Worm (Caenorhabditis elegans): Measurements from ENCODE around the gene M01H9.5.
A peak's percentile ranks its signal among the peaks of the same experiment; 100 is the strongest.

Gene M01H9.5

DNA sequence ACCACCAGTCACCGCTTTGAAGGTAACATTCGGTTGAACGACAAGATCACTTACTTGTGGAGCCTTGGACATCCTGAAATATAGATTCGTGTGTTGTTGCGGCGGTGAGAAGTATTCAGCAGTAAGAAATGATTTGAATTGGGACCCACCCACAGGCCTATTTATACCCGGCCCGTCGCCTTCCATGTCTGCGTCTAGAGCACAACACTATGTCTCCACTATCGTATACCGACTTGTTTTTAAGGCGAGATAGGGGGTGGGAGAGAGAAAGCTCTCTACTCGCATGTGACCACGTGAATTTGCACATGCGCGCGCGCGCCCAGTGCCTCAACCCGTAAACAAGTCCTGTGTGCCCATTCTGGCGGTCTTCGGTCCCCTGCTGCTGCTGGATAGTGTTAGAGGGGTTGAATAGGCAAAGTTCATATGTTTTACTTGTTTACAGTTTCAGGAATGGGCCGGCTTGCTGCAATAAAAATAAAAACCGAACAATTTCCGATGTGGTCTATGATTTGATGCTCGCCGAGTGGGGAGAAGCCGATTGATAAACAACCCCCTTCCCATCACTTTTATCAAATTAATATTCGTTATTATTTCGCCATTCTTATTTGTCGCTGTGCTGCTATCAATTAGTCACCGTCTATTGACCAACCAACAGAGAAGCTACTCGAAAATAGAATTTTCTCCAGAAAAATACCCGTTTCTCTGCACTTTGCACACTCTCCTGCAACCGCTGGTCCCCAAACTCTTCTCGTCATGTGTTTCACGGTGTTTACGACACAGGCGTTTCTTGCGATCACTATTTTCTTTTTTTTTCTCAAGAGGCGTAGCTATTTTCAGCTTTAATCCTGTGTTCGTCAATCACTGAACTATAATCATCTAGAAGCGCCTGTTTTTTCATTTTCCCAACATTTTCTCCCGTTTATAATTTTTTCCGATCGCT lies 4.8 kb downstream of the M01H9.5 start (continued):
- TF ChIP-seq lsl-1 (GFP tag; optimal IDR thresholded peaks at IDR 0.05), result peak; percentile 22
- no peak for TF ChIP-seq snpc-3.4 (tag; optimal IDR thresholded peaks at IDR 0.05)
- TF ChIP-seq attf-3 (GFP tag; conservative IDR thresholded peaks at IDR 0.05), result 0 out of 2 replicates have a peak, but pooled peaks have one; percentile 10
- peak; percentile 64 for TF ChIP-seq mcd-1 (GFP tag; IDR thresholded peaks at IDR 0.05)
- TF ChIP-seq F52B5.7 (tag; optimal IDR thresholded peaks at IDR 0.05), result peak; percentile 79
- peak; percentile 8; the same call in 1 of the 2 replicates for TF ChIP-seq ekl-4 (GFP tag; IDR thresholded peaks at IDR 0.05)
- TF ChIP-seq nhr-27 (tag; optimal IDR thresholded peaks at IDR 0.05), result no peak
- TF ChIP-seq madf-10 (tag; optimal IDR thresholded peaks at IDR 0.05), result no peak
- no peak for TF ChIP-seq F37B4.10 (GFP tag; IDR thresholded peaks at IDR 0.05)
- no peak for TF ChIP-seq rpc-1 (optimal IDR thresholded peaks at IDR 0.05)
- TF ChIP-seq rpc-1 (tag; optimal IDR thresholded peaks at IDR 0.05), result no peak
- no peak for TF ChIP-seq B0035.1 (tag; optimal IDR thresholded peaks at IDR 0.05)
- no peak for TF ChIP-seq F55B11.4 (tag; optimal IDR thresholded peaks at IDR 0.05; ENCODE audit: borderline replicate concordance, insufficient read depth)
- no peak for TF ChIP-seq him-1 (tag; optimal IDR thresholded peaks at IDR 0.05)
- no peak for TF ChIP-seq D2030.7 (GFP tag; IDR thresholded peaks at IDR 0.05)
- TF ChIP-seq attf-6 (GFP tag; IDR thresholded peaks at IDR 0.05), result 0 out of 2 replicates have a peak, but pooled peaks have one; percentile 12
- TF ChIP-seq F10E7.11 (tag; optimal IDR thresholded peaks at IDR 0.05), result no peak
- TF ChIP-seq lsy-27 (tag; optimal IDR thresholded peaks at IDR 0.05; ENCODE audit: borderline replicate concordance, insufficient read depth), result no peak
- TF ChIP-seq rcor-1 (GFP tag; IDR thresholded peaks at IDR 0.05), result peak; percentile 29; the same call in 1 of the 2 replicates
- no peak for TF ChIP-seq snpc-1.1 (tag; optimal IDR thresholded peaks at IDR 0.05; ENCODE audit: insufficient read depth)
- 0 out of 2 replicates have a peak, but pooled peaks have one; percentile 43 for TF ChIP-seq ceh-40 (GFP tag; IDR thresholded peaks at IDR 0.05)
- no peak for TF ChIP-seq zim-3 (tag; optimal IDR thresholded peaks at IDR 0.05)
- TF ChIP-seq dox-1 (GFP tag; IDR thresholded peaks at IDR 0.05), result peak; percentile 55
- TF ChIP-seq madf-3 (GFP tag; IDR thresholded peaks at IDR 0.05), result no peak
- peak; percentile 21 for TF ChIP-seq F22D6.2 (tag; optimal IDR thresholded peaks at IDR 0.05)
- TF ChIP-seq F33H1.4 (GFP tag; IDR thresholded peaks at IDR 0.05), result no peak
- TF ChIP-seq nfya-1 (tag; optimal IDR thresholded peaks at IDR 0.05; ENCODE audit: borderline replicate concordance, insufficient read depth), result no peak
- no peak for TF ChIP-seq mes-4 (tag; optimal IDR thresholded peaks at IDR 0.05)
- TF ChIP-seq ceh-100 (GFP tag; IDR thresholded peaks at IDR 0.05), result 0 out of 2 replicates have a peak, but pooled peaks have one; percentile 13
- TF ChIP-seq nhr-120 (GFP tag; IDR thresholded peaks at IDR 0.05), result no peak
- no peak for TF ChIP-seq cebp-2 (GFP tag; IDR thresholded peaks at IDR 0.05)
- TF ChIP-seq somi-1 (GFP tag; optimal IDR thresholded peaks at IDR 0.05), result peak; percentile 82
- TF ChIP-seq die-1 (tag; optimal IDR thresholded peaks at IDR 0.05), result no peak
- TF ChIP-seq ztf-6 (GFP tag; IDR thresholded peaks at IDR 0.05), result no peak
- peak; percentile 18 for TF ChIP-seq atf-7 (tag; optimal IDR thresholded peaks at IDR 0.05)
- peak; percentile 79 for TF ChIP-seq ceh-27 (GFP tag; optimal IDR thresholded peaks at IDR 0.05)
- no peak for TF ChIP-seq rec-8 (tag; optimal IDR thresholded peaks at IDR 0.05)
- TF ChIP-seq egrh-3 (GFP tag; IDR thresholded peaks at IDR 0.05), result peak; percentile 28; the same call in 1 of the 2 replicates
- TF ChIP-seq pbrm-1 (GFP tag; IDR thresholded peaks at IDR 0.05), result peak; percentile 50; the same call in 1 of the 2 replicates
- TF ChIP-seq egl-44 (GFP tag; IDR thresholded peaks at IDR 0.05), result peak; percentile 85
- TF ChIP-seq sdz-38 (tag; optimal IDR thresholded peaks at IDR 0.05), result no peak
- TF ChIP-seq nfyb-1 (GFP tag; IDR thresholded peaks at IDR 0.05), result peak; percentile 76; the same call in 1 of the 2 replicates
- TF ChIP-seq F49E8.2 (tag; optimal IDR thresholded peaks at IDR 0.05; ENCODE audit: insufficient read depth), result no peak
- TF ChIP-seq ztf-25 (GFP tag; IDR thresholded peaks at IDR 0.05), result 0 out of 2 replicates have a peak, but pooled peaks have one; percentile 39
- 0 out of 2 replicates have a peak, but pooled peaks have one; percentile 37 for TF ChIP-seq Y67H2A.10 (GFP tag; conservative IDR thresholded peaks at IDR 0.05)
